Worm (Caenorhabditis elegans): ENCODE measurements around the gene W08A12.3.

The W08A12.3 gene

ce11 chrV:3682553-3682952, at the start of gene W08A12.3:
Gene W08A12.3 (plus strand): TSS chrV:3682853.
- no peak for TF ChIP-seq D2030.7 (GFP tag; IDR thresholded peaks at IDR 0.05)
- no peak for TF ChIP-seq B0336.3 (GFP tag; IDR thresholded peaks at IDR 0.05)
- TF ChIP-seq aptf-2 (GFP tag; conservative IDR thresholded peaks at IDR 0.05), result no peak
- TF ChIP-seq lin-40 (tag; optimal IDR thresholded peaks at IDR 0.05), result no peak
- no peak for TF ChIP-seq F33H1.4 (GFP tag; IDR thresholded peaks at IDR 0.05)
- TF ChIP-seq hlh-12 (tag; optimal IDR thresholded peaks at IDR 0.05), result no peak
- TF ChIP-seq B0261.1 (tag; optimal IDR thresholded peaks at IDR 0.05), result no peak
- no peak for TF ChIP-seq pha-4 (tag; optimal IDR thresholded peaks at IDR 0.05)
- no peak for TF ChIP-seq aptf-3 (GFP tag; IDR thresholded peaks at IDR 0.05)

ce11 chrV:3633041-3633440, 49.6 kb upstream of the W08A12.3 start, which contains the start of gene F59B1.2:
Gene F59B1.2 (plus strand): TSS chrV:3633341.
- TF ChIP-seq gei-17 (GFP tag; optimal IDR thresholded peaks at IDR 0.05) (no peak), snpc-4 (GFP tag; optimal IDR thresholded peaks at IDR 0.05) (no peak), snpc-4 (tag; optimal IDR thresholded peaks at IDR 0.05) (peak in 1 of 4 experiments; percentile 6), ztf-26 (tag; optimal IDR thresholded peaks at IDR 0.05) (no peak)

- TF ChIP-seq ztf-18 (tag; optimal IDR thresholded peaks at IDR 0.05) (no peak), lin-26 (GFP tag; IDR thresholded peaks at IDR 0.05) (no peak), Y56A3A.18 (GFP tag; IDR thresholded peaks at IDR 0.05) (peak; percentile 34; the same call in 1 of the 2 replicates), nfya-2 (GFP tag; IDR thresholded peaks at IDR 0.05) (no peak), him-1 (tag; optimal IDR thresholded peaks at IDR 0.05) (no peak), chd-7 (tag; optimal IDR thresholded peaks at IDR 0.05) (peak; percentile 64), nfyb-1 (GFP tag; IDR thresholded peaks at IDR 0.05) (peak; percentile 84), bed-2 (GFP tag; IDR thresholded peaks at IDR 0.05) (no peak), repo-1 (tag; optimal IDR thresholded peaks at IDR 0.05) (peak; percentile 75), F23B12.7 (tag; optimal IDR thresholded peaks at IDR 0.05; ENCODE audit: insufficient read depth) (no peak), hlh-12 (tag; optimal IDR thresholded peaks at IDR 0.05) (no peak), pha-4 (tag; optimal IDR thresholded peaks at IDR 0.05) (no peak), ceh-58 (GFP tag; IDR thresholded peaks at IDR 0.05) (no peak), nhr-90 (tag; optimal IDR thresholded peaks at IDR 0.05) (peak; percentile 87), fkh-3 (tag; optimal IDR thresholded peaks at IDR 0.05) (no peak), bed-1 (GFP tag; IDR thresholded peaks at IDR 0.05) (no peak), let-526 (GFP tag; IDR thresholded peaks at IDR 0.05) (no peak), nhr-80 (tag; optimal IDR thresholded peaks at IDR 0.05) (peak; percentile 75), snpc-1.3 (tag; optimal IDR thresholded peaks at IDR 0.05; ENCODE audit: insufficient read depth) (no peak), hmg-20 (GFP tag; IDR thresholded peaks at IDR 0.05) (no peak), F57C9.4 (tag; optimal IDR thresholded peaks at IDR 0.05) (no peak), pbrm-1 (GFP tag; IDR thresholded peaks at IDR 0.05) (no peak), attf-3 (GFP tag; conservative IDR thresholded peaks at IDR 0.05) (no peak), lsy-27 (tag; optimal IDR thresholded peaks at IDR 0.05; ENCODE audit: borderline replicate concordance, insufficient read depth) (no peak), nhr-179 (tag; optimal IDR thresholded peaks at IDR 0.05) (no peak), mxl-1 (tag; optimal IDR thresholded peaks at IDR 0.05) (no peak), snpc-4 (GFP tag; optimal IDR thresholded peaks at IDR 0.05) (no peak), snpc-4 (tag; optimal IDR thresholded peaks at IDR 0.05) (peak in 3 of 4 experiments; percentile 55 to 75 (median 64)), T07F8.4 (tag; optimal IDR thresholded peaks at IDR 0.05) (no peak), somi-1 (GFP tag; optimal IDR thresholded peaks at IDR 0.05) (no peak), zim-3 (tag; optimal IDR thresholded peaks at IDR 0.05) (peak; percentile 17), gei-17 (GFP tag; optimal IDR thresholded peaks at IDR 0.05) (no peak), mcd-1 (GFP tag; IDR thresholded peaks at IDR 0.05) (peak; percentile 22; the same call in 1 of the 2 replicates), cebp-1 (GFP tag; IDR thresholded peaks at IDR 0.05) (no peak), cebp-1 (tag; optimal IDR thresholded peaks at IDR 0.05) (peak; percentile 54), Y53F4B.3 (GFP tag; IDR thresholded peaks at IDR 0.05) (no peak)
Measured at ce11 chrV:3634293-3635016, 48.2 kb upstream of the W08A12.3 start.
